Worm (Caenorhabditis elegans) whole organism, L1 larva: ENCODE results near the gene rbm-42.

ENCODE experiments used
- C34B4.2 ChIP-seq: sonication (generic microtip); optimal IDR thresholded peaks from 2 replicates; lab custom pipeline; 2017; ENCODE audit warnings: mild to moderate bottlenecking, missing genetic modification characterization, missing compliant biosample characterization
- ama-1 ChIP-seq: fragments of 150-350 bp; optimal IDR thresholded peaks from 2 replicates; lab custom pipeline; 2014
- ceh-63 ChIP-seq: fragments of 200-800 bp; sonication (Bioruptor generic); optimal IDR thresholded peaks from 2 replicates; lab custom pipeline; 2018; ENCODE audit warnings: mild to moderate bottlenecking, missing genetic modification characterization, missing compliant biosample characterization
- ceh-8 ChIP-seq: fragments of 200-800 bp; sonication (Bioruptor generic); optimal IDR thresholded peaks from 2 replicates; lab custom pipeline; 2018; ENCODE audit warnings: mild to moderate bottlenecking, missing genetic modification characterization, moderate library complexity, missing compliant biosample characterization
- ces-1 ChIP-seq: fragments of 150-350 bp; optimal IDR thresholded peaks from 2 replicates; lab custom pipeline; 2014; ENCODE audit warnings: missing biosample characterization, missing genetic modification reagents, missing genetic modification characterization
- dpl-1 ChIP-seq, 3 experiments: fragments of 150-350 bp in 2 of 3; sonication (generic microtip) in 1 of 3; optimal IDR thresholded peaks; 2 replicates each; lab custom pipeline; 2014 to 2017; ENCODE audit warnings: missing biosample characterization in 3 of 3, missing genetic modification characterization in 3 of 3, missing genetic modification reagents in 3 of 3
- dsc-1 ChIP-seq: sonication (generic microtip); optimal IDR thresholded peaks from 2 replicates; lab custom pipeline; 2016; ENCODE audit warnings: mild to moderate bottlenecking, missing genetic modification characterization, missing compliant biosample characterization
- efl-1 ChIP-seq, 4 experiments: fragments of 150-350 bp; optimal IDR thresholded peaks in 3 of 4; peaks in 1 of 4; 1 replicate in 1 of 4; 2 replicates in 3 of 4; lab custom pipeline; 2014; ENCODE audit warnings: missing biosample characterization in 2 of 4, missing genetic modification characterization in 2 of 4, missing genetic modification reagents in 2 of 4
- elt-2 ChIP-seq: sonication (generic microtip); optimal IDR thresholded peaks from 2 replicates; lab custom pipeline; 2016; ENCODE audit warnings: missing genetic modification characterization, mild to moderate bottlenecking, inconsistent platforms, missing compliant biosample characterization, missing genetic modification reagents
- fkh-8 ChIP-seq: sonication (generic microtip); optimal IDR thresholded peaks from 2 replicates; lab custom pipeline; 2016; ENCODE audit warnings: mild to moderate bottlenecking, missing genetic modification characterization, missing compliant biosample characterization
- fos-1 ChIP-seq: fragments of 150-350 bp; optimal IDR thresholded peaks from 2 replicates; lab custom pipeline; 2014; ENCODE audit warnings: missing biosample characterization, missing genetic modification characterization
- hlh-17 ChIP-seq: fragments of 200-800 bp; sonication (Bioruptor generic); optimal IDR thresholded peaks from 2 replicates; lab custom pipeline; 2018; ENCODE audit warnings: missing genetic modification characterization, mild to moderate bottlenecking, missing compliant biosample characterization, moderate library complexity, borderline replicate concordance
- hlh-4 ChIP-seq: sonication (generic microtip); optimal IDR thresholded peaks from 2 replicates; lab custom pipeline; 2016; ENCODE audit warnings: mild to moderate bottlenecking, missing genetic modification characterization, missing compliant biosample characterization
- isw-1 ChIP-seq: fragments of 200-800 bp; sonication (Bioruptor generic); IDR thresholded peaks from 2 replicates; pipeline ENCODE4 v1.3.6; 2022; ENCODE audit warnings: missing genetic modification characterization, missing compliant biosample characterization
- lin-13 ChIP-seq: fragments of 150-350 bp; optimal IDR thresholded peaks from 2 replicates; lab custom pipeline; 2014; ENCODE audit warnings: missing biosample characterization, missing genetic modification reagents, missing genetic modification characterization
- lin-14 ChIP-seq: fragments of 200-800 bp; sonication (Bioruptor generic); optimal IDR thresholded peaks from 2 replicates; lab custom pipeline; 2018; ENCODE audit warnings: mild to moderate bottlenecking, missing genetic modification characterization, moderate library complexity, missing compliant biosample characterization
- lin-35 ChIP-seq, 2 experiments: fragments of 150-350 bp; optimal IDR thresholded peaks; 2 replicates each; lab custom pipeline; 2014; ENCODE audit warnings: missing biosample characterization in 2 of 2, missing genetic modification characterization in 2 of 2, missing genetic modification reagents in 2 of 2
- lin-39 ChIP-seq: fragments of 150-350 bp; optimal IDR thresholded peaks from 2 replicates; lab custom pipeline; 2014; ENCODE audit warnings: missing biosample characterization, missing genetic modification reagents, missing genetic modification characterization
- mdl-1 ChIP-seq, 2 experiments: fragments of 150-350 bp; optimal IDR thresholded peaks; 2 replicates each; lab custom pipeline; 2014 to 2017; ENCODE audit warnings: missing biosample characterization in 2 of 2, missing genetic modification characterization in 2 of 2, inconsistent platforms in 1 of 2
- mef-2 ChIP-seq: fragments of 150-350 bp; optimal IDR thresholded peaks from 2 replicates; lab custom pipeline; 2014; ENCODE audit warnings: missing biosample characterization, missing genetic modification characterization
- nhr-11 ChIP-seq: fragments of 150-350 bp; optimal IDR thresholded peaks from 2 replicates; lab custom pipeline; 2014; ENCODE audit warnings: missing biosample characterization, missing genetic modification characterization
- nhr-12 ChIP-seq: sonication (generic microtip); optimal IDR thresholded peaks from 2 replicates; lab custom pipeline; 2017; ENCODE audit warnings: missing biosample characterization, missing genetic modification characterization
- nhr-19 ChIP-seq: fragments of 200-800 bp; sonication (Bioruptor generic); conservative IDR thresholded peaks from 2 replicates; pipeline ENCODE4 v1.3.6; 2022; ENCODE audit warnings: missing genetic modification characterization, missing compliant biosample characterization
- nhr-20 ChIP-seq: sonication (generic microtip); optimal IDR thresholded peaks from 2 replicates; lab custom pipeline; 2016; ENCODE audit warnings: mild to moderate bottlenecking, missing genetic modification characterization, missing compliant biosample characterization
- nhr-237 ChIP-seq: fragments of 150-350 bp; optimal IDR thresholded peaks from 2 replicates; lab custom pipeline; 2014; ENCODE audit warnings: missing biosample characterization, missing genetic modification characterization
- nhr-71 ChIP-seq: sonication (generic microtip); optimal IDR thresholded peaks from 2 replicates; lab custom pipeline; 2016; ENCODE audit warnings: mild to moderate bottlenecking, missing genetic modification characterization, moderate library complexity, missing compliant biosample characterization
- nhr-85 ChIP-seq: sonication (generic microtip); peaks from one replicate; lab custom pipeline; 2016; ENCODE audit warnings: missing genetic modification characterization, inconsistent platforms, missing compliant biosample characterization
- nhr-90 ChIP-seq: sonication (generic microtip); optimal IDR thresholded peaks from 2 replicates; lab custom pipeline; 2016; ENCODE audit warnings: mild to moderate bottlenecking, missing genetic modification characterization, missing compliant biosample characterization; ENCODE audit not compliant: poor library complexity
- pax-3 ChIP-seq: fragments of 200-800 bp; sonication (Bioruptor generic); optimal IDR thresholded peaks from 2 replicates; lab custom pipeline; 2018; ENCODE audit warnings: mild to moderate bottlenecking, missing genetic modification characterization, moderate library complexity, missing compliant biosample characterization
- rnt-1 ChIP-seq: sonication (generic microtip); optimal IDR thresholded peaks from 2 replicates; lab custom pipeline; 2016; ENCODE audit warnings: mild to moderate bottlenecking, missing genetic modification characterization, moderate library complexity, missing compliant biosample characterization
- skn-1 ChIP-seq: fragments of 150-350 bp; optimal IDR thresholded peaks from 2 replicates; lab custom pipeline; 2014; ENCODE audit warnings: missing biosample characterization, missing genetic modification characterization
- snu-23 ChIP-seq: sonication (generic microtip); optimal IDR thresholded peaks from 2 replicates; lab custom pipeline; 2016; ENCODE audit warnings: missing genetic modification characterization, missing compliant biosample characterization
- sup-37 ChIP-seq: fragments of 200-800 bp; sonication (Bioruptor generic); optimal IDR thresholded peaks from 2 replicates; lab custom pipeline; 2018; ENCODE audit warnings: mild to moderate bottlenecking, missing genetic modification characterization, missing compliant biosample characterization
- swsn-7 ChIP-seq: sonication (generic microtip); optimal IDR thresholded peaks from 2 replicates; lab custom pipeline; 2016; ENCODE audit warnings: missing genetic modification characterization, missing compliant biosample characterization
- tbx-2 ChIP-seq: sonication (generic microtip); optimal IDR thresholded peaks from 2 replicates; lab custom pipeline; 2016; ENCODE audit warnings: missing genetic modification characterization, missing compliant biosample characterization
- tlp-1 ChIP-seq: fragments of 150-350 bp; optimal IDR thresholded peaks from 2 replicates; lab custom pipeline; 2014; ENCODE audit warnings: missing biosample characterization, missing genetic modification characterization
- vab-15 ChIP-seq: sonication (generic microtip); optimal IDR thresholded peaks from 2 replicates; lab custom pipeline; 2017; ENCODE audit warnings: missing genotype, mild to moderate bottlenecking, missing genetic modification characterization, missing compliant biosample characterization
- ztf-11 ChIP-seq, 2 experiments: sonication (generic microtip); optimal IDR thresholded peaks; 2 replicates each; lab custom pipeline; 2016 to 2017; ENCODE audit warnings: missing genetic modification characterization in 2 of 2, missing biosample characterization in 1 of 2, missing compliant biosample characterization in 1 of 2
- ztf-4 ChIP-seq: fragments of 150-350 bp; optimal IDR thresholded peaks from 2 replicates; lab custom pipeline; 2014; ENCODE audit warnings: missing biosample characterization, missing genetic modification characterization

rbm-42 gene

ce11 chrIII:5147445-5147844 is 5.6 kb downstream of the rbm-42 start:
- TF ChIP-seq vab-15 (tag; lab: Kevin White, UChicago) (no peak), efl-1 (optimal IDR thresholded peaks at IDR 0.05; lab: Kevin White, UChicago) (no peak), efl-1 (GFP tag; optimal IDR thresholded peaks at IDR 0.05 in 1 of 2; lab: Kevin White, UChicago) (peak in 1 of 2 experiments; percentile 30), elt-2 (tag; lab: Kevin White, UChicago) (peak; percentile 44), rnt-1 (tag; lab: Kevin White, UChicago) (no peak)
- TF ChIP-seq, all 84 proteins: peak for 2

- no peak for TF ChIP-seq C34B4.2
- TF ChIP-seq efl-1 (optimal IDR thresholded peaks at IDR 0.05; lab: Kevin White, UChicago) = no peak
- peak in 1 of 2 experiments; percentile 85 for TF ChIP-seq efl-1 (GFP tag; optimal IDR thresholded peaks at IDR 0.05 in 1 of 2; lab: Kevin White, UChicago)
- TF ChIP-seq lin-35 (GFP tag; optimal IDR thresholded peaks at IDR 0.05; lab: Kevin White, UChicago) = peak in 1 of 2 experiments; percentile 2
- TF ChIP-seq elt-2 (tag; lab: Kevin White, UChicago) = peak; percentile 51
- TF ChIP-seq hlh-4 (tag; lab: Kevin White, UChicago) = no peak
Observed at ce11 chrIII:5146749-5147148, 6.3 kb downstream of the rbm-42 start.

- TF ChIP-seq isw-1 (GFP tag; lab: Robert Waterston, UW) (no peak), elt-2 (tag; lab: Kevin White, UChicago) (peak; percentile 11), efl-1 (optimal IDR thresholded peaks at IDR 0.05; lab: Kevin White, UChicago) (no peak), efl-1 (GFP tag; optimal IDR thresholded peaks at IDR 0.05 in 1 of 2; lab: Kevin White, UChicago) (peak in 1 of 2 experiments; percentile 92)
Observed at ce11 chrIII:5145874-5146273, 7.2 kb downstream of the rbm-42 start.

- TF ChIP-seq nhr-71 (tag; lab: Kevin White, UChicago) = peak; percentile 3
- TF ChIP-seq tbx-2 (tag; lab: Kevin White, UChicago) = peak; percentile 89
- no peak for TF ChIP-seq elt-2 (tag; lab: Kevin White, UChicago)
- TF ChIP-seq efl-1 (optimal IDR thresholded peaks at IDR 0.05; lab: Kevin White, UChicago) = no peak
- TF ChIP-seq efl-1 (GFP tag; optimal IDR thresholded peaks at IDR 0.05 in 1 of 2; lab: Kevin White, UChicago) = peak in 1 of 2 experiments; percentile 36
- no peak for TF ChIP-seq dsc-1 (tag; lab: Kevin White, UChicago)
- peak; percentile 4 for TF ChIP-seq nhr-20
- peak; percentile 68 for TF ChIP-seq nhr-85 (tag; lab: Kevin White, UChicago)
- TF ChIP-seq lin-14 (GFP tag; lab: Kevin White, UChicago) = peak; percentile 25
Observed at ce11 chrIII:5144169-5144568, 8.9 kb downstream of the rbm-42 start.

ce11 chrIII:5143520-5143919 is 9.5 kb downstream of the rbm-42 start:
- TF ChIP-seq mef-2 (tag; lab: Kevin White, UChicago) (no peak), swsn-7 (tag; lab: Kevin White, UChicago) (no peak), ama-1 (lab: Kevin White, UChicago) (no peak), nhr-19 (no peak), ztf-11 (tag; optimal IDR thresholded peaks at IDR 0.05; lab: Kevin White, UChicago) (no peak), C34B4.2 (no peak)

ce11 chrIII:5141935-5142334 is 11.1 kb downstream of the rbm-42 start:
- TF ChIP-seq ceh-8 (GFP tag; lab: Kevin White, UChicago) = no peak
- TF ChIP-seq nhr-90 (tag; lab: Kevin White, UChicago) = peak; percentile 11
- TF ChIP-seq sup-37 = no peak
- peak in 1 of 2 experiments; percentile 30 for TF ChIP-seq lin-35 (GFP tag; optimal IDR thresholded peaks at IDR 0.05; lab: Kevin White, UChicago)
- no peak for TF ChIP-seq pax-3 (tag; lab: Kevin White, UChicago)
- TF ChIP-seq ces-1 (GFP tag; lab: Kevin White, UChicago) = no peak
- no peak for TF ChIP-seq ceh-63 (GFP tag; lab: Kevin White, UChicago)
- no peak for TF ChIP-seq fos-1
- TF ChIP-seq dpl-1 (GFP tag; optimal IDR thresholded peaks at IDR 0.05; lab: Kevin White, UChicago) = no peak
- TF ChIP-seq mdl-1 (tag; optimal IDR thresholded peaks at IDR 0.05; lab: Kevin White, UChicago) = peak in 1 of 2 experiments; percentile 26
- no peak for TF ChIP-seq lin-13 (GFP tag; lab: Kevin White, UChicago)
- TF ChIP-seq nhr-19 = no peak
- peak; percentile 53 for TF ChIP-seq nhr-20
- peak; percentile 8 for TF ChIP-seq snu-23
- TF ChIP-seq lin-39 (tag; lab: Kevin White, UChicago) = no peak
- no peak for TF ChIP-seq skn-1 (tag; lab: Kevin White, UChicago)
- no peak for TF ChIP-seq efl-1 (optimal IDR thresholded peaks at IDR 0.05; lab: Kevin White, UChicago)
- peak in 1 of 2 experiments; percentile 53 for TF ChIP-seq efl-1 (GFP tag; optimal IDR thresholded peaks at IDR 0.05 in 1 of 2; lab: Kevin White, UChicago)
- no peak for TF ChIP-seq tlp-1 (tag; lab: Kevin White, UChicago)
- TF ChIP-seq C34B4.2 = no peak
- TF ChIP-seq fkh-8 = no peak
- TF ChIP-seq nhr-71 (tag; lab: Kevin White, UChicago) = peak; percentile 47
- TF ChIP-seq ztf-4 (tag; lab: Kevin White, UChicago) = no peak
- no peak for TF ChIP-seq hlh-17 (GFP tag; lab: Kevin White, UChicago)
- TF ChIP-seq nhr-12 (tag; lab: Kevin White, UChicago) = no peak
- TF ChIP-seq nhr-11 (tag; lab: Kevin White, UChicago) = no peak
- no peak for TF ChIP-seq hlh-4 (tag; lab: Kevin White, UChicago)
- no peak for TF ChIP-seq nhr-237 (tag; lab: Kevin White, UChicago)
